Worm (Caenorhabditis elegans) whole organism, L4/young adult: Measurements from ENCODE around the gene F54H12.7.

Experiments used
- dao-5 ChIP-seq: sonication (generic microtip); optimal IDR thresholded peaks from 2 replicates; lab custom pipeline; 2016; ENCODE audit warnings: missing genotype, missing genetic modification characterization, moderate library complexity, missing compliant biosample characterization
- him-1 ChIP-seq: sonication (generic microtip); optimal IDR thresholded peaks from 2 replicates; lab custom pipeline; 2016; ENCODE audit warnings: missing genotype, missing genetic modification reagents, missing genetic modification characterization, missing compliant biosample characterization

ce11 chrIII:7986585-7987171 is 17.5 kb downstream of the F54H12.7 start, which contains the start of gene hrpk-2:
- TF ChIP-seq him-1 (tag; lab: Kevin White, UChicago) (no peak), dao-5 (tag; lab: Kevin White, UChicago) (no peak)
